Worm (Caenorhabditis elegans) whole organism, midembryonic: Measurements from ENCODE around the gene F53A9.6.
"Not testable (repeated sequence)": the region's sequence is repeated elsewhere in the genome, so short reads cannot be mapped to it uniquely, and the experiment has no call there.

Experiments used
- T22C8.4 ChIP-seq: fragments of 200-800 bp; sonication (Bioruptor generic); IDR thresholded peaks from 2 replicates; pipeline ENCODE4 v1.3.6; 2022; ENCODE audit warnings: missing genetic modification characterization, missing compliant biosample characterization
- cog-1 ChIP-seq: sonication (generic microtip); optimal IDR thresholded peaks from 2 replicates; lab custom pipeline; 2016; ENCODE audit warnings: missing genetic modification characterization, missing compliant biosample characterization
- flt-1 ChIP-seq: fragments of 200-800 bp; sonication (Bioruptor generic); IDR thresholded peaks from 2 replicates; pipeline ENCODE4 v1.3.6; 2022; ENCODE audit warnings: missing genetic modification characterization, missing compliant biosample characterization
- klf-2 ChIP-seq: fragments of 200-800 bp; sonication (Bioruptor generic); conservative IDR thresholded peaks from 2 replicates; pipeline ENCODE4 v1.3.6; 2022; ENCODE audit warnings: missing genetic modification reagents, missing genetic modification characterization, missing compliant biosample characterization
- med-1 ChIP-seq: sonication (generic microtip); optimal IDR thresholded peaks from 2 replicates; lab custom pipeline; 2017; ENCODE audit warnings: missing genetic modification characterization, mild to moderate bottlenecking, missing compliant biosample characterization, antibody characterized with exemption, missing genetic modification reagents; ENCODE audit not compliant: insufficient read depth
- ref-1 ChIP-seq: fragments of 200-800 bp; sonication (Bioruptor generic); conservative IDR thresholded peaks from 2 replicates; pipeline ENCODE4 v1.3.6; 2022; ENCODE audit warnings: missing genetic modification reagents, missing genetic modification characterization, missing compliant biosample characterization
- tab-1 ChIP-seq: fragments of 200-800 bp; sonication (Bioruptor generic); IDR thresholded peaks from 2 replicates; pipeline ENCODE4 v1.3.6; 2022; ENCODE audit warnings: missing genetic modification characterization, missing compliant biosample characterization
- ztf-23 ChIP-seq: fragments of 200-800 bp; sonication (Bioruptor generic); IDR thresholded peaks from 2 replicates; pipeline ENCODE4 v1.3.6; 2022; ENCODE audit warnings: missing genetic modification reagents, missing genetic modification characterization, missing compliant biosample characterization
- ztf-29 ChIP-seq: fragments of 200-800 bp; sonication (Bioruptor generic); IDR thresholded peaks from 2 replicates; pipeline ENCODE4 v1.3.6; 2022; ENCODE audit warnings: missing genetic modification reagents, missing genetic modification characterization, missing compliant biosample characterization

F53A9.6 gene

DNA sequence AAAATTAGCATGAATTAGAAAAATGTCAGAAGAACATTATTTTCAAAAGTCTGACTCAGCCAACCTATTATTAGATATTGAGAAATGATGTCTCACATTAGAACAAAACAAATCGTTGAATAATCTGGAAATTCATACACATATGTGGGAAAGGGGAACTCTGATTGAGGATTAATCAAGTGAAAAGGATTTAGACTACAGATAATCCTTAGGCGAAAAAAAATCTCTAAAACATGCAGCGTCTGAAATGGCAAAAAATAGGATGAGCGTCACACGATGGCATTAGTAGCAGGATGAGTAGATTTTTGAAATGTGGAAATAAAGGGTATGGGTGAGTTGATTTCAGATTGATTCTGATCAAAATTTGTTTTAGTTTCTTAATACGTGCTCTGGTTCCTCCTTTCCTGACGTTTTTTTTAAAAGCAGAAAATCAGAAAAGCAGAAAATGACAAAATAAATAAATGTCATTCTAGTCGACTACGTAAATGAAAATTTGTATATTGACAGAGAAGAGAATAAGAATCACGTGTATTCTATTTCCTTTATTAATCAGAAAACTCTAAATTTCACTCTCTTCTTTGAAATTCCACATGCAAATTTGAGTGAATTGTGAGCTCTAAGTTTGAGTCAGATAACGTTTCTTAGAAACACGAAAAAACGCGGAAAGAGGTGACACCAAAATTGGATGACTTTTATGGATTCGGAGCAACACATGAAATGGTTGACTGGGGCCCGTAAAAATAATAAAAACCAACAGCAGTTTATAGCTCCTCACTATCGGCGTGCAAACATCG is 30.8 kb upstream of the F53A9.6 start:
- TF ChIP-seq ztf-29 (GFP tag; lab: Robert Waterston, UW) (no peak), flt-1 (no peak), klf-2 (GFP tag; lab: Robert Waterston, UW) (no peak), T22C8.4 (GFP tag; lab: Robert Waterston, UW) (no peak), tab-1 (GFP tag; lab: Robert Waterston, UW) (no peak), ref-1 (no peak), cog-1 (no peak), med-1 (no peak), ztf-23 (GFP tag; lab: Robert Waterston, UW) (no peak)

DNA sequence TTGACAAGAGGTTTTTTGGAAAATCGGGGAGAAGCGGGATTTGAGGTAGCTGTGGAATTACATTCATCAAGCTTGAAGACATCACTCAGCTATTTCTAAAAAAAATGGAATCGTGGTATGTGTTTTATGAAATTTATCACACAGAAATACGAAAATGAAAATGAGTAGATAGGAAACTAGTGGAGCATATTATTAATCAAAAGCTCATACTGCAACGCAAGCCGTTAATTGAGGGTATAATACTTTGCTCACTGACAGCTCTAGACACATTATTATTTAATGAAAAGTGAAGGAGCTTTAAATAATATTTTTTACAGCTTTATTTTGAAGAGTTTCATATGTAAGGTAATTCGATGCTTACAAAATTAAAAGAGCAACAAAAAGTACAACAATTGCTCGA is 29.3 kb upstream of the F53A9.6 start, which contains the start of gene M02D8.7:
M02D8.7 (minus strand) TSS at position 101 of the 400 bp plus-strand sequence.
- TF ChIP-seq T22C8.4 (GFP tag; lab: Robert Waterston, UW): no peak
- no peak for TF ChIP-seq tab-1 (GFP tag; lab: Robert Waterston, UW)
- TF ChIP-seq med-1: no peak
- no peak for TF ChIP-seq flt-1
- no peak for TF ChIP-seq ztf-23 (GFP tag; lab: Robert Waterston, UW)
- no peak for TF ChIP-seq cog-1

DNA sequence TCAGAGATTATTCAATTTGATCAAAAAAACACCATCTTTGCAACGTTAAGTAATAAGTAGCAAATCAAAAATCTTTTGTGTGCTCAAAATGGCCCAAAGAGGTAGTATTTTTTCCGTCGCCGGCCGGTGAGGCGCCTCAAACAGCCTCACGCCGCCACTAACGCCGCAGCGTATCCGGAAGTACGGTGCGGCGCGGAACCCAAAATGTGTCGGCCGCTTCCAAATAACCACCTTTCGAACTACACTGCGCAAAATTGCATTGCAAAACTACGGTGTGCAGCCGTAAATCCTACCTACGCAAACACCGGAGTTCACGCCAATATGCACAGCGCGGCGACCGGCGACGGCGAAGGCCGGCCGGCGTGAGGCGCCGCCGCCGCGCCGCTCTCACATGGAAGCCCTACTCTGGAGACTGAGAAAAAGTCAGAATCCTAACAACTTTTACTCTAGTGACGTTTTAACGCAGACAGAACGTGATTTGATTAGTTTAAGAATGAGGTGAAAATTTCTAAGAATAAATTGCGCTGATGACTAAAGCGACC is 28.1 kb upstream of the F53A9.6 start:
- TF ChIP-seq T22C8.4 (GFP tag; lab: Robert Waterston, UW): no peak
- TF ChIP-seq ztf-29 (GFP tag; lab: Robert Waterston, UW): no peak
- no peak for TF ChIP-seq tab-1 (GFP tag; lab: Robert Waterston, UW)
- TF ChIP-seq klf-2 (GFP tag; lab: Robert Waterston, UW): no peak
- no peak for TF ChIP-seq med-1
- TF ChIP-seq ref-1: no peak
- TF ChIP-seq flt-1: no peak
- no peak for TF ChIP-seq ztf-23 (GFP tag; lab: Robert Waterston, UW)
- no peak for TF ChIP-seq cog-1

DNA sequence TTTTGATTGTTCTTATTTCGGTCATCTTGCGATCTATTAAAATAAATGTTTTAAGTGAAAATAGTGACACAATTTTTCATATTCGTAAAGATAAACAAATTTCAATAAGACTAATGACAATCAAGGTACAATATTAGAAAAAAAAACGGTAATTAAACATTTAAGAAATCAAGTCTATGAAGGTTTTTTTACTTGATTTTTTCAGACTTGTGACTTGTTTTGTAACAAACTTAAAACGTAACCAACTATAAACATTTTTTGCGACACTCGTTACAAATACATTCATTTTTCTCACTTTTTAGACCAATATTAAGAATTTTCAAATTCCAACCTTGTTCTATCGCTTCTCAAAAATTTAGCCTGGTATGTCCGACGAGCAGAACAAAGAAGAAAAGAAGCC is 25.8 kb upstream of the F53A9.6 start, which contains the start of gene M02D8.2:
M02D8.2 (plus strand) TSS at position 301 of the 400 bp plus-strand sequence.
- TF ChIP-seq cog-1 (no peak), ztf-29 (GFP tag; lab: Robert Waterston, UW) (no peak), med-1 (no peak), ztf-23 (GFP tag; lab: Robert Waterston, UW) (no peak), tab-1 (GFP tag; lab: Robert Waterston, UW) (no peak), klf-2 (GFP tag; lab: Robert Waterston, UW) (no peak), flt-1 (no peak), ref-1 (no peak), T22C8.4 (GFP tag; lab: Robert Waterston, UW) (no peak)

DNA sequence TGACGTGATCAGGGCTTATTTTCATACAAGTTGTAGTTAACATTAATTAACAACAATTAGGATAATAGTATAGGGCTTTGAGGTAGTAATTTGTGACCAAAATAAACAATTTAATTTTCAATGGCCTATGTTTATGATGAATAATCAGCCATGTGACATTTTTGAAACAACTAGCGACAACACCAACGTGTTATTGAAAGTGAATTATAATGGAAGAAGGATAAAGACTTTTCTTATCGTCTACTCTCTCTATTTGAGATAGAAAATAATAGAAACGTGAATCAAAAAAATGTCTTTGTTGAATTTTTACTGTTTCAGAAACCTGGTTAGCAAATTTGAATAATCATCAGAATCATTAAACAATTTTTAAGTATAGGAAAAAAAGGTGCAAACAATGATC is 24.2 kb upstream of the F53A9.6 start:
- TF ChIP-seq flt-1: no peak
- TF ChIP-seq ztf-23 (GFP tag; lab: Robert Waterston, UW): no peak
- no peak for TF ChIP-seq ztf-29 (GFP tag; lab: Robert Waterston, UW)
- no peak for TF ChIP-seq klf-2 (GFP tag; lab: Robert Waterston, UW)
- no peak for TF ChIP-seq med-1
- TF ChIP-seq tab-1 (GFP tag; lab: Robert Waterston, UW): no peak
- TF ChIP-seq T22C8.4 (GFP tag; lab: Robert Waterston, UW): no peak
- no peak for TF ChIP-seq ref-1
- no peak for TF ChIP-seq cog-1

DNA sequence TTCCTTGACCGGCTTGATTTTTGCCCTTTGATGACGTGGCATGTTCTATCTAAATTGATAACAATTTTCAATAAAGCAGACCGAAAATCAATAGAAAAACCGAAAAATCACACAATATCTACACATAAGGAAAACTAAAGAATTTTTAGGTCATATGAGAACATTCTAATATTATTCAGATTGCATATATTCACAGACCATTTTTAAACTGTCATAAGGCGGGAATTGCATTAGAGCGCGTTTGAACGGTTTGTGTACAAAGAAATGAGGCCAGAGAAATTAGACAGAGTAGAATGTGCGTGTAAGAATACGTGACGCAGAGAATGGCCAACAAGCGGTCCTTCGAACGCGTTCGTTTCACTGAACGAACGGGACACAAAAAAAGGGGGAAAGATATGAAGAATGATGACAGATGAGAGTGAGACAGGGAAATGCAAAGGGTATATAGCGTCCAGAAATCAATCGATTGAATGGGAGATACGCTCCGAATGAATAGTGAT is 23.4 kb upstream of the F53A9.6 start, which contains the start of gene M02D8.3:
M02D8.3 (minus strand) TSS at position 51 of the 500 bp plus-strand sequence.
- TF ChIP-seq ztf-29 (GFP tag; lab: Robert Waterston, UW): no peak
- no peak for TF ChIP-seq tab-1 (GFP tag; lab: Robert Waterston, UW)
- TF ChIP-seq T22C8.4 (GFP tag; lab: Robert Waterston, UW): no peak
- peak; percentile 14 for TF ChIP-seq cog-1
- no peak for TF ChIP-seq ztf-23 (GFP tag; lab: Robert Waterston, UW)
- no peak for TF ChIP-seq klf-2 (GFP tag; lab: Robert Waterston, UW)

DNA sequence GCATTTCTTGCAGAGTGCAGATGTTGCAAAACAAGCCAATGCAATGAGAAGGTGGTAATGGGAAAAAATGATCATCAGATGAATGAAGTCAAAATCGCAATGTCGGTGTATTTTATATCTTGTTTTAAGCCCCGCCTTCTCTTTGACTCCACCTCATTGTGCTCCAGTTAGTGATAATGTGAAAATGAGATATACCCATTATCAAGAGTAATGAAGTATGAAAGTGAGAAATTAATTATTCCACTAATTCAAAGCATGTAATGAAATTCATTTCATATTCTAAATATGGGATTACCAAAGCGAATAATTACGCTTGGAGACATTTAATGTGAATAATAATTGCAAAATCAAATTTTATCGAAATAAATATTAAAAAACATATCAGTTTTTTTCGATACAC is 18.2 kb upstream of the F53A9.6 start, which contains the start of gene M02D8.6:
M02D8.6 (minus strand) TSS at position 101 of the 400 bp plus-strand sequence.
- not testable (repeated sequence) for TF ChIP-seq T22C8.4 (GFP tag; lab: Robert Waterston, UW); ref-1; med-1

DNA sequence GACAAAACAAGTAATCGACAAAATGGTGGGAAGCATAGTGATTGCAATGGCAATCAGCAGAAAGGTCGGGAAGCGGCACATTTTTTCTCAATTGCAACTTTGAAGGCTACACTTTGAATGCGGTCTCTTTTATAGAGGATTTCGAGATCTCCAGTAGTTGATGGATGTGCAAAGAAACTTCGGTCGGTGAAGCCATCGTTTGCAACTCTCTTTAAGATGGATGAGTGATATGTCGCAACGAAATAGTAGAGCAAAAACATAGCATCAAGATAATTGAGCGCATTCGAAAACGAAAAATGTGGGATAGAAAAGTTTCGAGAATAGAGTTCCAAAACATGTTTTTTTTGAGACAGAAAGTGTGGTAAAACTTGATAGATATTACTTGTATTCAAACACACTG is 13.7 kb upstream of the F53A9.6 start, which contains the start of gene EGAP4.1:
EGAP4.1 (minus strand) TSS at position 101 of the 400 bp plus-strand sequence.
- TF ChIP-seq flt-1 (no peak), ztf-23 (GFP tag; lab: Robert Waterston, UW) (no peak), tab-1 (GFP tag; lab: Robert Waterston, UW) (no peak), klf-2 (GFP tag; lab: Robert Waterston, UW) (no peak), cog-1 (no peak), med-1 (no peak)

DNA sequence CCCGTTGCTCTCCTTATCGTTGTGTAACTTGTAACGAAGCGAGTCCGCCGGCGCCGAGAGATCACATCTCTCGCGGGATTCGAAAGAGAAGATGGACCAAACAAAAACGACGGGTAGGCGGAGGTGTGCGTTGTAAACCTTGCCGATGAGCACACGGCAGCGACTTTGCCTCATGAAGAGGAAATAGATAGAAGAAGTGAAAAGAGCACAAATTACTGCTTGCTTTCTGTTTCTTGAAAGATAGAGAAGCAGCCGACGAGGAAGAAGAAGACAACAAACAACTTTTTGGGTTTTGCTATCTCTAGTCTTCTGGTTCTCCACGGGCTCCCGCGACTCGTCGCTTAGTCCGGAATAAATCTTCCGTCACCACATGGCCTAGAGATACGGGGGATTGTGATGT is 10.2 kb upstream of the F53A9.6 start:
- TF ChIP-seq ref-1: no peak
- peak; percentile 14 for TF ChIP-seq cog-1

DNA sequence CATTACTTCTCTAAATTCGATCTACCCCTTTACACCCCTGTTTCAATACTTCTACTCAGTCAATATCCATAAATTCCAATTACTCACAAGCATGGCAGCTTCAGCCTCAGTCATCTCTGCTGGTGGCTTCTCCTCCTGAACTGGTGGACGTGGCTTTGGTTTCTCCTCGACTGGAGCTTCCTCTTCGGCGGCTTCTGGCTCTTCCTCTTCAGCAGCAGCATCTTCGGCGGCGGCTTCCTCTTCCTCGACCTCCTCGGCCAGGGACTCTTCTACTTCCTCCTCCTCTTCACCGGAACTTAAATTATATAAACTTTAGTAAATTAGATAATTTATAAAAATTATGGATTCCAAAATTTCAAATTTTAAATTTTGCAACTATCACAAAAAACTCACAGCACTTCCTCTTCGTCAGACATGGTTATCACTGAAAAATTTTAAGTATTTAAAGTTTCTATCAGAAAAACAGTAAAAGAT is 9.6 kb upstream of the F53A9.6 start, which contains the start of gene tnt-2:
tnt-2 (minus strand) TSS at position 424 of the 474 bp plus-strand sequence.
- no peak for TF ChIP-seq cog-1
- TF ChIP-seq tab-1 (GFP tag; lab: Robert Waterston, UW): no peak
- TF ChIP-seq T22C8.4 (GFP tag; lab: Robert Waterston, UW): no peak
- TF ChIP-seq klf-2 (GFP tag; lab: Robert Waterston, UW): no peak
- TF ChIP-seq ztf-23 (GFP tag; lab: Robert Waterston, UW): no peak
- no peak for TF ChIP-seq ztf-29 (GFP tag; lab: Robert Waterston, UW)
- no peak for TF ChIP-seq ref-1
